Fruit fly (Drosophila melanogaster) whole organism, embryonic: ENCODE results near the gene CG7685.

Experiments used
- Adf1 ChIP-seq: fragments of 200-800 bp; sonication (Bioruptor generic); IDR thresholded peaks from 2 replicates; pipeline ENCODE4 v1.3.6; 2022; ENCODE audit warnings: missing biosample characterization, missing genetic modification characterization
- Atf-2 ChIP-seq: fragments of 200-800 bp; sonication (Bioruptor generic); optimal IDR thresholded peaks from 2 replicates; lab custom pipeline; 2016; ENCODE audit warnings: missing biosample characterization, missing genetic modification characterization
- Bteb2 ChIP-seq: fragments of 200-800 bp; sonication (Bioruptor generic); optimal IDR thresholded peaks from 2 replicates; lab custom pipeline; 2016; ENCODE audit warnings: missing biosample characterization, missing genetic modification characterization
- CG10321 ChIP-seq: fragments of 200-800 bp; sonication (Bioruptor generic); IDR thresholded peaks from 2 replicates; pipeline ENCODE4 v1.3.6; 2022; ENCODE audit warnings: missing biosample characterization, missing genetic modification characterization
- CG10543 ChIP-seq: fragments of 200-800 bp; sonication (Bioruptor generic); optimal IDR thresholded peaks from 3 replicates; lab custom pipeline; 2017; ENCODE audit warnings: missing biosample characterization, mild to moderate bottlenecking, missing genetic modification characterization, moderate library complexity
- CG11456 ChIP-seq: fragments of 200-800 bp; sonication (Bioruptor generic); IDR thresholded peaks from 3 replicates; pipeline ENCODE4 v1.3.6; 2022; ENCODE audit warnings: missing biosample characterization, missing genetic modification characterization
- CG11504 ChIP-seq: fragments of 200-800 bp; sonication (Bioruptor generic); optimal IDR thresholded peaks from 3 replicates; lab custom pipeline; 2019; ENCODE audit warnings: missing biosample characterization, mild to moderate bottlenecking, missing genetic modification characterization, moderate library complexity
- CG12155 ChIP-seq: fragments of 200-800 bp; sonication (Bioruptor generic); optimal IDR thresholded peaks from 3 replicates; lab custom pipeline; 2016; ENCODE audit warnings: missing biosample characterization, missing genetic modification characterization
- CG12219 ChIP-seq: fragments of 200-800 bp; sonication (Bioruptor generic); optimal IDR thresholded peaks from 3 replicates; lab custom pipeline; 2018; ENCODE audit warnings: missing biosample characterization, mild to moderate bottlenecking, missing genetic modification characterization
- CG12942 ChIP-seq: fragments of 200-800 bp; sonication (Bioruptor generic); optimal IDR thresholded peaks from 3 replicates; lab custom pipeline; 2016; ENCODE audit warnings: missing biosample characterization, missing genetic modification characterization
- CG15514 ChIP-seq: fragments of 200-800 bp; sonication (Bioruptor generic); optimal IDR thresholded peaks from 3 replicates; lab custom pipeline; 2017; ENCODE audit warnings: missing biosample characterization, missing genetic modification characterization, mild to moderate bottlenecking, moderate library complexity, missing genetic modification reagents
- CG1602 ChIP-seq: fragments of 200-800 bp; sonication (Bioruptor generic); optimal IDR thresholded peaks from 3 replicates; lab custom pipeline; 2016; ENCODE audit warnings: missing biosample characterization, missing genetic modification characterization
- CG16779 ChIP-seq: fragments of 200-800 bp; sonication (Bioruptor generic); IDR thresholded peaks from 2 replicates; pipeline ENCODE4 v1.3.6; 2022; ENCODE audit warnings: missing biosample characterization, missing genetic modification characterization
- CG17359 ChIP-seq: fragments of 200-800 bp; sonication (Bioruptor generic); optimal IDR thresholded peaks from 3 replicates; lab custom pipeline; 2018; ENCODE audit warnings: missing biosample characterization, mild to moderate bottlenecking, missing genetic modification characterization, moderate library complexity
- CG18619 ChIP-seq: fragments of 200-800 bp; sonication (Bioruptor generic); optimal IDR thresholded peaks from 3 replicates; lab custom pipeline; 2017; ENCODE audit warnings: missing biosample characterization, mild to moderate bottlenecking, missing genetic modification characterization
- CG2116 ChIP-seq: fragments of 200-800 bp; sonication (Bioruptor generic); optimal IDR thresholded peaks from 3 replicates; lab custom pipeline; 2018; ENCODE audit warnings: missing biosample characterization, mild to moderate bottlenecking, missing genetic modification characterization
- D19A ChIP-seq: fragments of 200-800 bp; optimal IDR thresholded peaks from 3 replicates; lab custom pipeline; 2019; ENCODE audit warnings: missing biosample characterization, mild to moderate bottlenecking, missing genetic modification characterization, moderate library complexity
- GATAe ChIP-seq: fragments of 200-800 bp; sonication (Bioruptor generic); conservative IDR thresholded peaks from 2 replicates; pipeline ENCODE4 v1.3.6; 2022; ENCODE audit warnings: missing biosample characterization, missing genetic modification characterization
- Hey ChIP-seq: fragments of 200-800 bp; sonication (Bioruptor generic); optimal IDR thresholded peaks from 3 replicates; lab custom pipeline; 2018; ENCODE audit warnings: missing biosample characterization, mild to moderate bottlenecking, missing genetic modification characterization
- HmgD ChIP-seq: fragments of 200-800 bp; sonication (Bioruptor generic); optimal IDR thresholded peaks from 3 replicates; lab custom pipeline; 2016; ENCODE audit warnings: missing biosample characterization, missing genetic modification characterization
- Hmr ChIP-seq: fragments of 200-800 bp; sonication (Bioruptor generic); optimal IDR thresholded peaks from 3 replicates; lab custom pipeline; 2017; ENCODE audit warnings: mild to moderate bottlenecking, missing biosample characterization, missing genetic modification reagents, missing genetic modification characterization
- Hr78 ChIP-seq, 2 experiments: fragments of 200-800 bp in 1 of 2; fragments of >200 bp in 1 of 2; sonication (Bioruptor generic) in 1 of 2; optimal IDR thresholded peaks; 2 replicates each; lab custom pipeline; 2017 to 2019; ENCODE audit warnings: missing biosample characterization in 2 of 2, missing genetic modification characterization in 2 of 2, mild to moderate bottlenecking in 1 of 2, moderate library complexity in 1 of 2
- Sin3A ChIP-seq: fragments of >200 bp; optimal IDR thresholded peaks from 2 replicates; lab custom pipeline; 2018
- Sry-δ ChIP-seq: fragments of 200-800 bp; sonication (Bioruptor generic); optimal IDR thresholded peaks from 2 replicates; lab custom pipeline; 2016; ENCODE audit warnings: missing biosample characterization, missing genetic modification characterization
- YL-1 ChIP-seq: fragments of 200-800 bp; sonication (Bioruptor generic); optimal IDR thresholded peaks from 3 replicates; lab custom pipeline; 2017; ENCODE audit warnings: missing biosample characterization, mild to moderate bottlenecking, missing genetic modification characterization
- abd-A ChIP-seq: fragments of 200-800 bp; sonication (Bioruptor generic); optimal IDR thresholded peaks from 3 replicates; lab custom pipeline; 2019; ENCODE audit warnings: missing biosample characterization, mild to moderate bottlenecking, missing genetic modification characterization, moderate library complexity
- az2 ChIP-seq: fragments of 200-800 bp; sonication (Bioruptor generic); optimal IDR thresholded peaks from 3 replicates; lab custom pipeline; 2016; ENCODE audit warnings: missing biosample characterization, missing genetic modification characterization
- bcd ChIP-seq: fragments of 200-800 bp; sonication (Bioruptor generic); optimal IDR thresholded peaks from 2 replicates; lab custom pipeline; 2017; ENCODE audit warnings: missing biosample characterization, mild to moderate bottlenecking, missing genetic modification characterization
- caup ChIP-seq: fragments of 200-800 bp; sonication (Bioruptor generic); optimal IDR thresholded peaks from 3 replicates; lab custom pipeline; 2017; ENCODE audit warnings: missing biosample characterization, mild to moderate bottlenecking, missing genetic modification characterization, moderate library complexity; ENCODE audit not compliant: severe bottlenecking
- cwo ChIP-seq: fragments of 200-800 bp; sonication (Bioruptor generic); optimal IDR thresholded peaks from 3 replicates; lab custom pipeline; 2017; ENCODE audit warnings: missing biosample characterization, missing genetic modification characterization, mild to moderate bottlenecking, moderate library complexity, missing genetic modification reagents
- exex ChIP-seq: fragments of 200-800 bp; sonication (Bioruptor generic); optimal IDR thresholded peaks from 4 replicates; lab custom pipeline; 2018; ENCODE audit warnings: missing biosample characterization, mild to moderate bottlenecking, missing genetic modification characterization, moderate library complexity
- fd64A ChIP-seq: fragments of 200-800 bp; sonication (Bioruptor generic); optimal IDR thresholded peaks from 3 replicates; lab custom pipeline; 2018; ENCODE audit warnings: missing biosample characterization, mild to moderate bottlenecking, missing genetic modification characterization
- fd96Cb ChIP-seq: fragments of 200-800 bp; sonication (Bioruptor generic); optimal IDR thresholded peaks from 2 replicates; lab custom pipeline; 2018; ENCODE audit warnings: missing biosample characterization, mild to moderate bottlenecking, missing genetic modification characterization, moderate library complexity
- fru ChIP-seq: fragments of >200 bp; optimal IDR thresholded peaks from 2 replicates; lab custom pipeline; 2017
- ftz-f1 ChIP-seq: fragments of 200-800 bp; sonication (Bioruptor generic); optimal IDR thresholded peaks from 2 replicates; lab custom pipeline; 2016; ENCODE audit warnings: missing biosample characterization, missing genetic modification characterization
- gro ChIP-seq: fragments of 200-800 bp; sonication (Bioruptor generic); optimal IDR thresholded peaks from 2 replicates; lab custom pipeline; 2016; ENCODE audit warnings: missing biosample characterization, missing genetic modification characterization
- h ChIP-seq: fragments of >200 bp; optimal IDR thresholded peaks from 2 replicates; lab custom pipeline; 2017
- ham ChIP-seq: fragments of 200-800 bp; sonication (Bioruptor generic); IDR thresholded peaks from 2 replicates; pipeline ENCODE4 v1.3.6; 2022; ENCODE audit warnings: missing biosample characterization, missing genetic modification characterization
- jigr1 ChIP-seq: fragments of 200-800 bp; sonication (Bioruptor generic); IDR thresholded peaks from 3 replicates; pipeline ENCODE4 v1.3.6; 2022; ENCODE audit warnings: missing biosample characterization, missing genetic modification characterization
- jumu ChIP-seq: fragments of 200-800 bp; sonication (Bioruptor generic); optimal IDR thresholded peaks from 3 replicates; lab custom pipeline; 2016; ENCODE audit warnings: missing biosample characterization, missing genetic modification characterization
- kah ChIP-seq: fragments of 200-800 bp; sonication (Bioruptor generic); optimal IDR thresholded peaks from 2 replicates; lab custom pipeline; 2018; ENCODE audit warnings: missing biosample characterization, mild to moderate bottlenecking, missing genetic modification characterization
- lab ChIP-seq: fragments of 200-800 bp; sonication (Bioruptor generic); optimal IDR thresholded peaks from 3 replicates; lab custom pipeline; 2017; ENCODE audit warnings: missing biosample characterization, missing genetic modification characterization, mild to moderate bottlenecking, moderate library complexity, missing genetic modification reagents
- mirr ChIP-seq: fragments of 200-800 bp; sonication (Bioruptor generic); optimal IDR thresholded peaks from 3 replicates; lab custom pipeline; 2018; ENCODE audit warnings: missing biosample characterization, mild to moderate bottlenecking, missing genetic modification characterization
- nmo ChIP-seq: fragments of 200-800 bp; sonication (Bioruptor generic); optimal IDR thresholded peaks from 2 replicates; lab custom pipeline; 2018; ENCODE audit warnings: missing biosample characterization, mild to moderate bottlenecking, missing genetic modification characterization, moderate library complexity
- onecut ChIP-seq: fragments of 200-800 bp; sonication (Bioruptor generic); IDR thresholded peaks from 2 replicates; pipeline ENCODE4 v1.3.6; 2022; ENCODE audit warnings: missing biosample characterization, missing genetic modification characterization
- pros ChIP-seq: fragments of 200-800 bp; sonication (Bioruptor generic); optimal IDR thresholded peaks from 3 replicates; lab custom pipeline; 2019; ENCODE audit warnings: missing biosample characterization, mild to moderate bottlenecking, missing genetic modification characterization, moderate library complexity
- sim ChIP-seq: fragments of 200-800 bp; sonication (Bioruptor generic); IDR thresholded peaks from 2 replicates; pipeline ENCODE4 v1.3.6; 2022; ENCODE audit warnings: missing biosample characterization, missing genetic modification characterization
- zen ChIP-seq: fragments of 200-800 bp; sonication (Bioruptor generic); optimal IDR thresholded peaks from 3 replicates; lab custom pipeline; 2018; ENCODE audit warnings: missing biosample characterization, mild to moderate bottlenecking, missing genetic modification characterization, moderate library complexity

The CG7685 gene

DNA sequence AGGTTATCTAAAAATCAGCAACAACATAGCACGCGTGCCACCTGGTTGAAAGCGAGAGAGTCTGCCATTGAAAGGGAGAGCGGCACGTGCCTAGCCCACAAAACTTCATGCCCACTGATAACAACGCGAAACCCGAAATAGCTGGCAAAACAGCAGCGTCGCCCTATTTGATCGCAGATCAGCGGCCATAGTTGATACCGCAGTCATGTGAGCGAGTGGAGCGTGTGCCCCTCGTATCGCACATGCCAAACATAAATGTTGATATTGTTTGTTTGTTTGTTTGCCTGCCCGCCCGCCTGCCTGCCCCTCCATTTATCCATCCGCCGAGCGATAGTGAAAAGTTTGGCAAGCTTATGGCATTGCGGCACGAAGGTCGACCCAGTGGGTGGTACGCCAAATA, 28.2 kb downstream of the CG7685 start:
- TF ChIP-seq CG16779 (GFP tag; lab: Robert Waterston, UW) (no peak), bcd (GFP tag; lab: Kevin White, UChicago) (no peak), CG11456 (GFP tag; lab: Robert Waterston, UW) (0 out of 3 replicates have a peak, but pooled peaks have one; percentile 24), CG15514 (GFP tag; lab: Kevin White, UChicago) (peak; percentile 8), exex (tag; lab: Kevin White, UChicago) (peak; percentile 18), Hey (tag; lab: Kevin White, UChicago) (peak; percentile 81), Hmr (GFP tag; lab: Kevin White, UChicago) (peak; percentile 13), Hr78 (GFP tag; optimal IDR thresholded peaks at IDR 0.05; lab: Kevin White, UChicago) (no peak), Sin3A (no peak), caup (GFP tag; lab: Kevin White, UChicago) (peak; percentile 28), GATAe (GFP tag; lab: Robert Waterston, UW) (0 out of 2 replicates have a peak, but pooled peaks have one; percentile 15), gro (GFP tag; lab: Kevin White, UChicago) (peak; percentile 27), cwo (GFP tag; lab: Kevin White, UChicago) (peak; percentile 97), lab (GFP tag; lab: Kevin White, UChicago) (peak; percentile 49)

DNA sequence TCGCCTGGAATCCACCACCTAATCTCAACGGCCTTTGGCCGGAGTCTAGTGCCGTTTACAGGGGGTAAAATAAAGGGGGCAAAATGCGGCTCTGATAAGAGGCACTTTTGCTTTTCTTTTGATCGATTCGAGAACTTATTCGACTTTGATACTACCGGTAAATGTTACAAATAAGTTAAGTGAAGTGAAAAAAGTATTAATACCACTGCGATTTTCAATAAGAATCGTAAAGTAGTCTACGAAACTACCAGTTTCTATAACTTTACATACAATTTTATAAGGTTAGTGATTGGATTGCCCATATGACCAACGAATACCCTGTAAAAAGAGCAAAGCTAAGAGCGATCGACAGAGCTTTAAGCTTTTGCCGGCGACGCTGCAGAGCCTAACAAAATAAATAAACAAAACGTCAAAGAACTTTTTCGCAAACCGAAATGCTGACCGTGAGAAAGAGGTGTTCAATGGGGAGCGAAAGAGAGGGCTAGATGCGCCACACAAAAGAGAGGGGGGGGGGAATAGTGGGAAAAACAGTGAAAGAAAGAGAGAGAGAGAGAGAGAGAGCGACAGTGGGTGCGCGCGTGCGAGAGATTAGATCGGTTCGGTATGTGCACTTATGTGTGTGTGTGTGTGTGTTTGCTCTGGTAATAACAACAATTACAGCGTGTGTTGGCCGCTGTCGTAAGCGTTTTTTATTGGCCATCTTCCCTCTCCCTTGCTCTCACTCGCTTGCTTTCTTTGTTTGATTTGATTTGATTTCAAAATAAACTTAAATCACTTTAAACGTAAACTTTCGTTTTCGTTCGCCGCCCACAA, 32.0 kb downstream of the CG7685 start:
- peak; percentile 77 for TF ChIP-seq CG17359
- TF ChIP-seq kah (GFP tag; lab: Kevin White, UChicago) = no peak
- TF ChIP-seq Adf1 = peak; percentile 87
- peak; percentile 24 for TF ChIP-seq jumu
- peak; percentile 30 for TF ChIP-seq CG12942 (GFP tag; lab: Kevin White, UChicago)
- TF ChIP-seq Atf-2 = peak; percentile 21
- no peak for TF ChIP-seq mirr (GFP tag; lab: Kevin White, UChicago)
- 0 out of 2 replicates have a peak, but pooled peaks have one; percentile 53 for TF ChIP-seq CG10321 (GFP tag; lab: Robert Waterston, UW)
- TF ChIP-seq h (lab: Kevin White, UChicago) = no peak
- no peak for TF ChIP-seq CG2116 (GFP tag; lab: Kevin White, UChicago)
- TF ChIP-seq CG1602 = peak; percentile 43
- no peak for TF ChIP-seq fru (lab: Kevin White, UChicago)
- no peak for TF ChIP-seq onecut
- no peak for TF ChIP-seq fd64A (GFP tag; lab: Kevin White, UChicago)
- TF ChIP-seq zen (tag; lab: Kevin White, UChicago) = no peak
- TF ChIP-seq abd-A (tag; lab: Kevin White, UChicago) = no peak
- TF ChIP-seq az2 = peak; percentile 48
- TF ChIP-seq CG10543 (GFP tag; lab: Kevin White, UChicago) = peak; percentile 7
- peak; percentile 75 for TF ChIP-seq fd96Cb (tag; lab: Kevin White, UChicago)
- peak; percentile 9 for TF ChIP-seq CG12219
- TF ChIP-seq D19A (tag; lab: Kevin White, UChicago) = no peak
- TF ChIP-seq YL-1 (GFP tag; lab: Kevin White, UChicago) = peak; percentile 4
- peak; percentile 93 for TF ChIP-seq ftz-f1 (GFP tag; lab: Kevin White, UChicago)
- TF ChIP-seq pros (GFP tag; lab: Kevin White, UChicago) = no peak
- peak; percentile 63 for TF ChIP-seq nmo (GFP tag; lab: Kevin White, UChicago)
- TF ChIP-seq Sry-δ (GFP tag; lab: Kevin White, UChicago) = peak; percentile 30
- TF ChIP-seq CG11504 (tag; lab: Kevin White, UChicago) = peak; percentile 82
- no peak for TF ChIP-seq jigr1
- peak; percentile 53 for TF ChIP-seq CG18619 (GFP tag; lab: Kevin White, UChicago)
- peak; percentile 26 for TF ChIP-seq Bteb2 (GFP tag; lab: Kevin White, UChicago)
- no peak for TF ChIP-seq ham (GFP tag; lab: Robert Waterston, UW)
- no peak for TF ChIP-seq HmgD
- no peak for TF ChIP-seq sim (GFP tag; lab: Robert Waterston, UW)
- peak; percentile 68 for TF ChIP-seq CG12155 (GFP tag; lab: Kevin White, UChicago)
